Fruit fly (Drosophila melanogaster) whole organism, wandering third instar larva: Measurements from ENCODE around the gene Nthl1.
A peak's percentile ranks its signal among the peaks of the same experiment; 100 is the strongest.

Experiments used
- Abd-B ChIP-seq: fragments of >200 bp; optimal IDR thresholded peaks from 2 replicates; lab custom pipeline; 2017; ENCODE audit warnings: missing biosample characterization, missing genetic modification characterization
- CG9705 ChIP-seq: fragments of 200-800 bp; sonication (Bioruptor generic); optimal IDR thresholded peaks from 2 replicates; lab custom pipeline; 2018; ENCODE audit warnings: missing biosample characterization, mild to moderate bottlenecking, missing genetic modification characterization
- Dfd ChIP-seq: fragments of >200 bp; optimal IDR thresholded peaks from 2 replicates; lab custom pipeline; 2017; ENCODE audit warnings: missing biosample characterization, missing genetic modification characterization
- Dif ChIP-seq: fragments of 200-275, 200-300 bp; sonication (Bioruptor generic); optimal IDR thresholded peaks from 2 replicates; lab custom pipeline; 2018; ENCODE audit warnings: missing biosample characterization, missing genetic modification characterization; ENCODE audit not compliant: partially characterized antibody
- GATAd ChIP-seq: sonication (Bioruptor generic); optimal IDR thresholded peaks from 2 replicates; lab custom pipeline; 2016; ENCODE audit warnings: missing biosample characterization, missing genetic modification characterization
- HLH106 ChIP-seq: fragments of 200-800 bp; optimal IDR thresholded peaks from 3 replicates; lab custom pipeline; 2019; ENCODE audit warnings: missing biosample characterization, mild to moderate bottlenecking, missing genetic modification characterization, moderate library complexity
- Hr78 ChIP-seq: fragments of >200 bp; optimal IDR thresholded peaks from 2 replicates; lab custom pipeline; 2017; ENCODE audit warnings: missing biosample characterization, missing genetic modification characterization
- Jra ChIP-seq: sonication (Bioruptor generic); optimal IDR thresholded peaks from 2 replicates; lab custom pipeline; 2016; ENCODE audit warnings: missing biosample characterization, missing genetic modification characterization
- Mio ChIP-seq: sonication (Bioruptor generic); optimal IDR thresholded peaks from 2 replicates; lab custom pipeline; 2016; ENCODE audit warnings: missing biosample characterization, missing genetic modification characterization
- Myc ChIP-seq: fragments of >200 bp; optimal IDR thresholded peaks from 2 replicates; lab custom pipeline; 2017
- N ChIP-seq: fragments of >200 bp; optimal IDR thresholded peaks from 2 replicates; lab custom pipeline; 2018; ENCODE audit warnings: missing biosample characterization, missing external identifiers, missing genetic modification characterization
- OdsH ChIP-seq: fragments of 200-800 bp; sonication (Bioruptor generic); optimal IDR thresholded peaks from 2 replicates; lab custom pipeline; 2016; ENCODE audit warnings: missing biosample characterization, mild to moderate bottlenecking, missing genetic modification characterization
- Sp1 ChIP-seq: fragments of 200-800 bp; sonication (Bioruptor generic); optimal IDR thresholded peaks from 3 replicates; lab custom pipeline; 2019; ENCODE audit warnings: missing biosample characterization, mild to moderate bottlenecking, missing genetic modification characterization, moderate library complexity
- br ChIP-seq: fragments of 200-800 bp; sonication (Bioruptor generic); optimal IDR thresholded peaks from 2 replicates; lab custom pipeline; 2016; ENCODE audit warnings: missing biosample characterization, missing genetic modification characterization
- brk ChIP-seq: fragments of 200-800 bp; sonication (Bioruptor generic); optimal IDR thresholded peaks from 2 replicates; lab custom pipeline; 2016; ENCODE audit warnings: missing biosample characterization, mild to moderate bottlenecking, missing genetic modification characterization
- dl ChIP-seq, 2 experiments: fragments of 175-275, 200-275 bp in 1 of 2; fragments of 200-275 bp in 1 of 2; sonication (Bioruptor generic); optimal IDR thresholded peaks; lab custom pipeline; 2018; ENCODE audit warnings: mild to moderate bottlenecking in 2 of 2, missing biosample characterization in 2 of 2, missing genetic modification characterization in 2 of 2, moderate library complexity in 2 of 2; ENCODE audit not compliant: partially characterized antibody in 2 of 2, insufficient read depth in 1 of 2
- dmrt93B ChIP-seq: fragments of 200-800 bp; sonication (Bioruptor generic); optimal IDR thresholded peaks from 2 replicates; lab custom pipeline; 2018; ENCODE audit warnings: missing biosample characterization, mild to moderate bottlenecking, missing genetic modification characterization
- dsf ChIP-seq: sonication (Bioruptor generic); optimal IDR thresholded peaks from 2 replicates; lab custom pipeline; 2016; ENCODE audit warnings: missing biosample characterization, missing genetic modification characterization, borderline replicate concordance
- ey ChIP-seq: fragments of 200-800 bp; sonication (Bioruptor generic); optimal IDR thresholded peaks from 2 replicates; lab custom pipeline; 2016; ENCODE audit warnings: missing biosample characterization, missing genetic modification characterization
- foxo ChIP-seq, 2 experiments: fragments of 200-800 bp; sonication (Bioruptor generic); optimal IDR thresholded peaks; 2 replicates in 1 of 2; 3 replicates in 1 of 2; lab custom pipeline; 2016 to 2017; ENCODE audit warnings: missing biosample characterization in 2 of 2, missing genetic modification characterization in 2 of 2
- fru ChIP-seq: fragments of 200-800 bp; sonication (Bioruptor generic); optimal IDR thresholded peaks from 3 replicates; lab custom pipeline; 2016; ENCODE audit warnings: missing biosample characterization, mild to moderate bottlenecking, missing genetic modification characterization
- h ChIP-seq: fragments of 200-800 bp; sonication (Bioruptor generic); optimal IDR thresholded peaks from 3 replicates; lab custom pipeline; 2016; ENCODE audit warnings: missing biosample characterization, mild to moderate bottlenecking, missing genetic modification characterization
- jim ChIP-seq: fragments of 175-275, 200-325 bp; sonication (Bioruptor generic); optimal IDR thresholded peaks from 2 replicates; lab custom pipeline; 2016; ENCODE audit warnings: missing biosample characterization, mild to moderate bottlenecking, missing genetic modification characterization
- psq ChIP-seq: fragments of 200-800 bp; sonication (Bioruptor generic); optimal IDR thresholded peaks from 3 replicates; lab custom pipeline; 2017; ENCODE audit warnings: missing biosample characterization, mild to moderate bottlenecking, missing genetic modification characterization, moderate library complexity
- sage ChIP-seq: fragments of 200-800 bp; sonication (Bioruptor generic); optimal IDR thresholded peaks from 2 replicates; lab custom pipeline; 2016; ENCODE audit warnings: missing biosample characterization, mild to moderate bottlenecking, missing genetic modification characterization
- sv ChIP-seq: fragments of 200-800 bp; sonication (Bioruptor generic); optimal IDR thresholded peaks from 3 replicates; lab custom pipeline; 2016; ENCODE audit warnings: missing biosample characterization, missing genetic modification characterization
- usp ChIP-seq: fragments of >200 bp; optimal IDR thresholded peaks from 2 replicates; lab custom pipeline; 2017; ENCODE audit warnings: missing biosample characterization, missing genetic modification characterization
- woc ChIP-seq: sonication (Bioruptor generic); optimal IDR thresholded peaks from 2 replicates; lab custom pipeline; 2016; ENCODE audit warnings: missing biosample characterization, mild to moderate bottlenecking, missing genetic modification characterization

Gene Nthl1

dm6 chr2L:20944342-20944741 lies 16.7 kb upstream of the Nthl1 start:
- peak in 1 of 2 experiments; percentile 20 for TF ChIP-seq foxo (GFP tag; optimal IDR thresholded peaks at IDR 0.05; lab: Kevin White, UChicago)
- peak; percentile 16 for TF ChIP-seq ey (GFP tag; lab: Kevin White, UChicago)
- TF ChIP-seq Abd-B, result no peak
- peak; percentile 14 for TF ChIP-seq h
- TF ChIP-seq fru (GFP tag; lab: Kevin White, UChicago), result peak; percentile 19
- TF ChIP-seq, all 38 proteins: peak for 4

- TF ChIP-seq brk (GFP tag; lab: Kevin White, UChicago) (no peak), dsf (GFP tag; lab: Kevin White, UChicago) (no peak), usp (GFP tag; lab: Kevin White, UChicago) (no peak), Sp1 (GFP tag; lab: Kevin White, UChicago) (no peak), Dif (GFP tag; lab: Kevin White, UChicago) (no peak), Myc (no peak), OdsH (GFP tag; lab: Kevin White, UChicago) (no peak)
Measured at dm6 chr2L:20943148-20943547, 15.5 kb upstream of the Nthl1 start.

- no peak for TF ChIP-seq foxo (GFP tag; optimal IDR thresholded peaks at IDR 0.05; lab: Kevin White, UChicago)
- TF ChIP-seq Dfd (GFP tag; lab: Kevin White, UChicago), result peak; percentile 60
Measured at dm6 chr2L:20942206-20942863, 14.7 kb upstream of the Nthl1 start.

- TF ChIP-seq OdsH (GFP tag; lab: Kevin White, UChicago) (no peak), jim (no peak), brk (GFP tag; lab: Kevin White, UChicago) (no peak), dl (GFP tag; optimal IDR thresholded peaks at IDR 0.05; lab: Kevin White, UChicago; ENCODE audit: insufficient read depth in 1 of 2, partially characterized antibody in 2 of 2) (no peak)
Measured at dm6 chr2L:20940738-20941137, 13.1 kb upstream of the Nthl1 start.

- TF ChIP-seq Sp1 (GFP tag; lab: Kevin White, UChicago), result peak; percentile 16
- no peak for TF ChIP-seq CG9705 (GFP tag; lab: Kevin White, UChicago)
- TF ChIP-seq OdsH (GFP tag; lab: Kevin White, UChicago), result peak; percentile 26
- TF ChIP-seq HLH106 (tag; lab: Kevin White, UChicago), result peak; percentile 10
- peak in 1 of 2 experiments; percentile 24 for TF ChIP-seq foxo (GFP tag; optimal IDR thresholded peaks at IDR 0.05; lab: Kevin White, UChicago)
Measured at dm6 chr2L:20939632-20940031, 12.0 kb upstream of the Nthl1 start.

- TF ChIP-seq woc (no peak), fru (GFP tag; lab: Kevin White, UChicago) (no peak), br (no peak), ey (GFP tag; lab: Kevin White, UChicago) (no peak), dl (GFP tag; optimal IDR thresholded peaks at IDR 0.05; lab: Kevin White, UChicago; ENCODE audit: insufficient read depth in 1 of 2, partially characterized antibody in 2 of 2) (no peak), h (no peak), Mio (no peak), Hr78 (GFP tag; lab: Kevin White, UChicago) (no peak), OdsH (GFP tag; lab: Kevin White, UChicago) (no peak), CG9705 (GFP tag; lab: Kevin White, UChicago) (no peak), jim (no peak), psq (GFP tag; lab: Kevin White, UChicago) (no peak), Dfd (GFP tag; lab: Kevin White, UChicago) (no peak), dmrt93B (GFP tag; lab: Kevin White, UChicago) (no peak), HLH106 (tag; lab: Kevin White, UChicago) (no peak), sv (GFP tag; lab: Kevin White, UChicago) (no peak), GATAd (no peak)
Measured at dm6 chr2L:20937395-20937794, 9.7 kb upstream of the Nthl1 start.

dm6 chr2L:20936420-20936819 lies 8.8 kb upstream of the Nthl1 start:
- TF ChIP-seq Jra (GFP tag; lab: Kevin White, UChicago) (no peak), foxo (GFP tag; optimal IDR thresholded peaks at IDR 0.05; lab: Kevin White, UChicago) (no peak), N (no peak), h (no peak), dmrt93B (GFP tag; lab: Kevin White, UChicago) (no peak), sage (no peak), psq (GFP tag; lab: Kevin White, UChicago) (no peak), HLH106 (tag; lab: Kevin White, UChicago) (no peak), OdsH (GFP tag; lab: Kevin White, UChicago) (no peak)
